Worm (Caenorhabditis elegans) whole organism, midembryonic: Measurements from ENCODE around the gene cpg-7.

Experiments
- T22C8.4 ChIP-seq: fragments of 200-800 bp; sonication (Bioruptor generic); IDR thresholded peaks from 2 replicates; pipeline ENCODE4 v1.3.6; 2022; ENCODE audit warnings: missing genetic modification characterization, missing compliant biosample characterization
- cog-1 ChIP-seq: sonication (generic microtip); optimal IDR thresholded peaks from 2 replicates; lab custom pipeline; 2016; ENCODE audit warnings: missing genetic modification characterization, missing compliant biosample characterization
- flt-1 ChIP-seq: fragments of 200-800 bp; sonication (Bioruptor generic); IDR thresholded peaks from 2 replicates; pipeline ENCODE4 v1.3.6; 2022; ENCODE audit warnings: missing genetic modification characterization, missing compliant biosample characterization
- klf-2 ChIP-seq: fragments of 200-800 bp; sonication (Bioruptor generic); conservative IDR thresholded peaks from 2 replicates; pipeline ENCODE4 v1.3.6; 2022; ENCODE audit warnings: missing genetic modification reagents, missing genetic modification characterization, missing compliant biosample characterization
- med-1 ChIP-seq: sonication (generic microtip); optimal IDR thresholded peaks from 2 replicates; lab custom pipeline; 2017; ENCODE audit warnings: missing genetic modification characterization, mild to moderate bottlenecking, missing compliant biosample characterization, antibody characterized with exemption, missing genetic modification reagents; ENCODE audit not compliant: insufficient read depth
- ref-1 ChIP-seq: fragments of 200-800 bp; sonication (Bioruptor generic); conservative IDR thresholded peaks from 2 replicates; pipeline ENCODE4 v1.3.6; 2022; ENCODE audit warnings: missing genetic modification reagents, missing genetic modification characterization, missing compliant biosample characterization
- tab-1 ChIP-seq: fragments of 200-800 bp; sonication (Bioruptor generic); IDR thresholded peaks from 2 replicates; pipeline ENCODE4 v1.3.6; 2022; ENCODE audit warnings: missing genetic modification characterization, missing compliant biosample characterization
- ztf-23 ChIP-seq: fragments of 200-800 bp; sonication (Bioruptor generic); IDR thresholded peaks from 2 replicates; pipeline ENCODE4 v1.3.6; 2022; ENCODE audit warnings: missing genetic modification reagents, missing genetic modification characterization, missing compliant biosample characterization
- ztf-29 ChIP-seq: fragments of 200-800 bp; sonication (Bioruptor generic); IDR thresholded peaks from 2 replicates; pipeline ENCODE4 v1.3.6; 2022; ENCODE audit warnings: missing genetic modification reagents, missing genetic modification characterization, missing compliant biosample characterization

Gene cpg-7

ce11 chrII:14077823-14078222 is 31.2 kb downstream of the cpg-7 start:
- TF ChIP-seq ztf-23 (GFP tag; lab: Robert Waterston, UW) = no peak
- TF ChIP-seq ref-1 = no peak
- TF ChIP-seq cog-1 (tag; lab: Kevin White, UChicago) = no peak
- no peak for TF ChIP-seq ztf-29 (GFP tag; lab: Robert Waterston, UW)
- TF ChIP-seq T22C8.4 (GFP tag; lab: Robert Waterston, UW) = no peak
- no peak for TF ChIP-seq tab-1 (GFP tag; lab: Robert Waterston, UW)
- TF ChIP-seq med-1 (GFP tag; lab: Kevin White, UChicago) = no peak
- TF ChIP-seq klf-2 = no peak
- no peak for TF ChIP-seq flt-1 (GFP tag; lab: Robert Waterston, UW)

- TF ChIP-seq cog-1 (tag; lab: Kevin White, UChicago) = no peak
- TF ChIP-seq ztf-29 (GFP tag; lab: Robert Waterston, UW) = no peak
- no peak for TF ChIP-seq klf-2
- TF ChIP-seq ztf-23 (GFP tag; lab: Robert Waterston, UW) = no peak
- TF ChIP-seq ref-1 = no peak
- TF ChIP-seq flt-1 (GFP tag; lab: Robert Waterston, UW) = no peak
- TF ChIP-seq med-1 (GFP tag; lab: Kevin White, UChicago) = no peak
- no peak for TF ChIP-seq T22C8.4 (GFP tag; lab: Robert Waterston, UW)
- TF ChIP-seq tab-1 (GFP tag; lab: Robert Waterston, UW) = no peak
These were observed 34.2 kb downstream of the cpg-7 start for ce11 chrII:14074825-14075224.

ce11 chrII:14068607-14069006 is 40.4 kb downstream of the cpg-7 start, which contains the start of gene xrn-1:
Gene xrn-1 (plus strand): TSS chrII:14068907.
- no peak for TF ChIP-seq klf-2
- TF ChIP-seq ref-1 = no peak
- TF ChIP-seq ztf-29 (GFP tag; lab: Robert Waterston, UW) = no peak
- no peak for TF ChIP-seq cog-1 (tag; lab: Kevin White, UChicago)
- no peak for TF ChIP-seq tab-1 (GFP tag; lab: Robert Waterston, UW)
- TF ChIP-seq med-1 (GFP tag; lab: Kevin White, UChicago) = no peak
- TF ChIP-seq T22C8.4 (GFP tag; lab: Robert Waterston, UW) = no peak
- TF ChIP-seq ztf-23 (GFP tag; lab: Robert Waterston, UW) = no peak
- no peak for TF ChIP-seq flt-1 (GFP tag; lab: Robert Waterston, UW)

ce11 chrII:14065486-14065885 is 43.5 kb downstream of the cpg-7 start:
- no peak for TF ChIP-seq cog-1 (tag; lab: Kevin White, UChicago)
- no peak for TF ChIP-seq ztf-23 (GFP tag; lab: Robert Waterston, UW)
- TF ChIP-seq med-1 (GFP tag; lab: Kevin White, UChicago) = no peak
- no peak for TF ChIP-seq flt-1 (GFP tag; lab: Robert Waterston, UW)
- TF ChIP-seq ref-1 = no peak
- no peak for TF ChIP-seq klf-2
- TF ChIP-seq T22C8.4 (GFP tag; lab: Robert Waterston, UW) = no peak
- no peak for TF ChIP-seq tab-1 (GFP tag; lab: Robert Waterston, UW)
- TF ChIP-seq ztf-29 (GFP tag; lab: Robert Waterston, UW) = no peak

ce11 chrII:14064051-14064450 is 45.0 kb downstream of the cpg-7 start:
- TF ChIP-seq ztf-29 (GFP tag; lab: Robert Waterston, UW) (no peak), tab-1 (GFP tag; lab: Robert Waterston, UW) (no peak), flt-1 (GFP tag; lab: Robert Waterston, UW) (no peak), med-1 (GFP tag; lab: Kevin White, UChicago) (no peak), klf-2 (no peak), ztf-23 (GFP tag; lab: Robert Waterston, UW) (no peak), cog-1 (tag; lab: Kevin White, UChicago) (no peak), T22C8.4 (GFP tag; lab: Robert Waterston, UW) (no peak), ref-1 (no peak)

- TF ChIP-seq klf-2 = peak; percentile 58
- TF ChIP-seq cog-1 (tag; lab: Kevin White, UChicago) = peak; percentile 94
- peak; percentile 84 for TF ChIP-seq ztf-23 (GFP tag; lab: Robert Waterston, UW)
- TF ChIP-seq flt-1 (GFP tag; lab: Robert Waterston, UW) = peak; percentile 70
- no peak; the same call in 1 of the 2 replicates for TF ChIP-seq T22C8.4 (GFP tag; lab: Robert Waterston, UW)
These were observed 46.0 kb downstream of the cpg-7 start, which contains the start of gene lem-2 for ce11 chrII:14063044-14063500. Gene lem-2 (plus strand): TSS chrII:14063450.

- TF ChIP-seq tab-1 (GFP tag; lab: Robert Waterston, UW) (no peak), ztf-29 (GFP tag; lab: Robert Waterston, UW) (no peak), klf-2 (no peak), ztf-23 (GFP tag; lab: Robert Waterston, UW) (no peak), cog-1 (tag; lab: Kevin White, UChicago) (no peak), ref-1 (no peak), T22C8.4 (GFP tag; lab: Robert Waterston, UW) (no peak), flt-1 (GFP tag; lab: Robert Waterston, UW) (no peak), med-1 (GFP tag; lab: Kevin White, UChicago) (no peak)
These were observed 48.1 kb downstream of the cpg-7 start for ce11 chrII:14060885-14061284.

ce11 chrII:14060439-14060838 is 48.6 kb downstream of the cpg-7 start, which contains the start of gene W01G7.4:
Gene W01G7.4 (plus strand): TSS chrII:14060739.
- no peak for TF ChIP-seq T22C8.4 (GFP tag; lab: Robert Waterston, UW)
- no peak for TF ChIP-seq med-1 (GFP tag; lab: Kevin White, UChicago)
- TF ChIP-seq tab-1 (GFP tag; lab: Robert Waterston, UW) = no peak
- TF ChIP-seq ztf-23 (GFP tag; lab: Robert Waterston, UW) = no peak
- no peak for TF ChIP-seq klf-2
- no peak for TF ChIP-seq flt-1 (GFP tag; lab: Robert Waterston, UW)
- TF ChIP-seq cog-1 (tag; lab: Kevin White, UChicago) = no peak
- TF ChIP-seq ref-1 = no peak
- no peak for TF ChIP-seq ztf-29 (GFP tag; lab: Robert Waterston, UW)

- TF ChIP-seq T22C8.4 (GFP tag; lab: Robert Waterston, UW) (no peak), ref-1 (no peak), ztf-29 (GFP tag; lab: Robert Waterston, UW) (no peak), klf-2 (peak; percentile 61; the same call in 1 of the 2 replicates), flt-1 (GFP tag; lab: Robert Waterston, UW) (peak; percentile 82), tab-1 (GFP tag; lab: Robert Waterston, UW) (peak; percentile 71), cog-1 (tag; lab: Kevin White, UChicago) (peak; percentile 78), ztf-23 (GFP tag; lab: Robert Waterston, UW) (0 out of 2 replicates have a peak, but pooled peaks have one; percentile 10), med-1 (GFP tag; lab: Kevin White, UChicago) (peak; percentile 53)
These were observed 49.3 kb downstream of the cpg-7 start, which contains the start of gene rpb-11 for ce11 chrII:14059767-14060166. Gene rpb-11 (plus strand): TSS chrII:14060085.
